Worm (Caenorhabditis elegans): ENCODE measurements around the gene mrpl-53.

mrpl-53 gene

ce11 chrII:9619402-9619862 lies 22.0 kb downstream of the mrpl-53 start (continued):
- no peak for TF ChIP-seq ztf-4 (tag; optimal IDR thresholded peaks at IDR 0.05)
- no peak for TF ChIP-seq ceh-82 (tag; optimal IDR thresholded peaks at IDR 0.05)
- no peak for TF ChIP-seq sem-4 (tag; optimal IDR thresholded peaks at IDR 0.05)
- TF ChIP-seq blmp-1 (tag; optimal IDR thresholded peaks at IDR 0.05; ENCODE audit: insufficient read depth): peak; percentile 13
- peak; percentile 73 for TF ChIP-seq sma-3 (GFP tag; optimal IDR thresholded peaks at IDR 0.05)
- TF ChIP-seq R02D3.7 (tag; optimal IDR thresholded peaks at IDR 0.05): no peak
- TF ChIP-seq aly-2 (tag; optimal IDR thresholded peaks at IDR 0.05): no peak
- no peak for TF ChIP-seq Y55F3AM.14 (GFP tag; optimal IDR thresholded peaks at IDR 0.05)
- TF ChIP-seq mbf-1 (tag; optimal IDR thresholded peaks at IDR 0.05): no peak
- no peak for TF ChIP-seq unc-55 (GFP tag; optimal IDR thresholded peaks at IDR 0.05)
- TF ChIP-seq nhr-10 (tag; optimal IDR thresholded peaks at IDR 0.05): no peak
- TF ChIP-seq fos-1 (tag; optimal IDR thresholded peaks at IDR 0.05): peak; percentile 95
- TF ChIP-seq C34F6.9 (tag; optimal IDR thresholded peaks at IDR 0.05): peak; percentile 41
- TF ChIP-seq sma-9 (GFP tag; optimal IDR thresholded peaks at IDR 0.05): peak; percentile 39
- no peak for TF ChIP-seq sma-9 (tag; optimal IDR thresholded peaks at IDR 0.05)
- no peak for TF ChIP-seq gmeb-1 (tag; optimal IDR thresholded peaks at IDR 0.05)
- no peak for TF ChIP-seq unc-39 (tag; optimal IDR thresholded peaks at IDR 0.05)
- TF ChIP-seq alr-1 (tag; optimal IDR thresholded peaks at IDR 0.05): no peak
- peak; percentile 45 for TF ChIP-seq crh-2 (tag; optimal IDR thresholded peaks at IDR 0.05)
- no peak for TF ChIP-seq dmd-4 (tag; optimal IDR thresholded peaks at IDR 0.05)
- peak; percentile 19 for TF ChIP-seq ama-1 (optimal IDR thresholded peaks at IDR 0.05)
- no peak for TF ChIP-seq nhr-23 (tag; optimal IDR thresholded peaks at IDR 0.05)

- no peak for TF ChIP-seq elt-3 (tag; optimal IDR thresholded peaks at IDR 0.05)
- no peak for TF ChIP-seq sma-3 (GFP tag; optimal IDR thresholded peaks at IDR 0.05)
- no peak for TF ChIP-seq lin-11 (tag; optimal IDR thresholded peaks at IDR 0.05)
- no peak for TF ChIP-seq egl-27 (tag; optimal IDR thresholded peaks at IDR 0.05)
- TF ChIP-seq fos-1 (tag; optimal IDR thresholded peaks at IDR 0.05): peak; percentile 45
- peak; percentile 33 for TF ChIP-seq ama-1 (optimal IDR thresholded peaks at IDR 0.05)
- TF ChIP-seq F13H6.1 (tag; optimal IDR thresholded peaks at IDR 0.05): peak; percentile 13
- no peak for TF ChIP-seq lsy-2 (tag; optimal IDR thresholded peaks at IDR 0.05)
- TF ChIP-seq C34F6.9 (tag; optimal IDR thresholded peaks at IDR 0.05): no peak
- TF ChIP-seq mdl-1 (tag; optimal IDR thresholded peaks at IDR 0.05): no peak
- no peak for TF ChIP-seq elt-1 (tag; optimal IDR thresholded peaks at IDR 0.05)
- no peak for TF ChIP-seq alr-1 (tag; optimal IDR thresholded peaks at IDR 0.05)
- no peak for TF ChIP-seq R02D3.7 (tag; optimal IDR thresholded peaks at IDR 0.05)
- no peak for TF ChIP-seq mbf-1 (tag; optimal IDR thresholded peaks at IDR 0.05)
- no peak for TF ChIP-seq unc-55 (GFP tag; optimal IDR thresholded peaks at IDR 0.05)
- no peak for TF ChIP-seq nhr-23 (tag; optimal IDR thresholded peaks at IDR 0.05)
- no peak for TF ChIP-seq sem-4 (tag; optimal IDR thresholded peaks at IDR 0.05)
- TF ChIP-seq lin-13 (GFP tag; optimal IDR thresholded peaks at IDR 0.05): no peak
- no peak for TF ChIP-seq unc-39 (tag; optimal IDR thresholded peaks at IDR 0.05)
Observed at ce11 chrII:9619995-9620535, 22.6 kb downstream of the mrpl-53 start.

DNA sequence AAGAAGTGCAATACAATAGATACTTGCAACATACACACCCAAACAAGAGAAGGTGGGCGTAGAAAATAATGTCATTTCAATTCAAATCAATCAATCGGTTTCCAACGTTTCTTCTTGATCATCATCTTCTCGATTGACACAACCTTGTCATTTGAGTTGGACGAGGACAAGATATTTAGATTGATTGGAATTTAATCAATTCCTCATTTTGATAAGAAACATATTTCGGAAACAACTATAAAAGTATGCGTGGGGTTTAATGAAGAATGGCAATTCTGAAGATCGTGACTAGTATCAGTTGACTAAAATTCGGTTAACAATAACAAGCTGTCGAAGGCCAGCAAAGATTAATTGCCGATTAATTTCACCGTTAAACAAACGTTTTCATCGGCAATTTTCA lies 23.2 kb downstream of the mrpl-53 start:
- peak; percentile 4 for TF ChIP-seq blmp-1 (tag; optimal IDR thresholded peaks at IDR 0.05; ENCODE audit: insufficient read depth)
- TF ChIP-seq nhr-6 (tag; optimal IDR thresholded peaks at IDR 0.05): peak; percentile 29
- TF ChIP-seq Y55F3AM.14 (GFP tag; optimal IDR thresholded peaks at IDR 0.05): no peak
- peak; percentile 1 for TF ChIP-seq sma-3 (GFP tag; optimal IDR thresholded peaks at IDR 0.05)
- TF ChIP-seq nhr-25 (tag; optimal IDR thresholded peaks at IDR 0.05): peak; percentile 59
- no peak for TF ChIP-seq R02D3.7 (tag; optimal IDR thresholded peaks at IDR 0.05)
- TF ChIP-seq sma-9 (GFP tag; optimal IDR thresholded peaks at IDR 0.05): peak; percentile 15
- TF ChIP-seq sma-9 (tag; optimal IDR thresholded peaks at IDR 0.05): no peak

DNA sequence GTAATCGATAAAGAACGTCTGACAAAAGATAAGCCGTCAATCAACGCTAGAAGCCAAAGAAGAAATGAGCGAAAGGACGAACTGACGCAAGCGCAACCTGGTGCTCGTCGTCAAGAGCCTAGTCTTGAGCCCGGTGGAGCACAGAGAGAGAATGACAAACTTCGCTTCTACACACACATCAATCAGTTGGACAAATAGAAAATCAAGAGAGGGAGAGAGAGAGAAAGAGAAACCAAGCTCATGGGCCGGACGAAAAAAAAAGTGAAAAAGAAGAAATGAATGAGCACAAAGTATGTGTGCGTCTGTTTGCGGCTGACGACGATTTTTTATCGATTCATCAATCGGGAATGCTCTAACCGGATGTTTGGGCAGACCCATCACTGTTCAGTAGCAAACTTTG lies 23.7 kb downstream of the mrpl-53 start:
- no peak for TF ChIP-seq ZK546.5 (tag; optimal IDR thresholded peaks at IDR 0.05)
- no peak for TF ChIP-seq R02D3.7 (tag; optimal IDR thresholded peaks at IDR 0.05)
- TF ChIP-seq unc-55 (GFP tag; optimal IDR thresholded peaks at IDR 0.05): peak; percentile 1
- no peak for TF ChIP-seq lin-13 (GFP tag; optimal IDR thresholded peaks at IDR 0.05)
- TF ChIP-seq gmeb-1 (tag; optimal IDR thresholded peaks at IDR 0.05): no peak
- TF ChIP-seq unc-39 (tag; optimal IDR thresholded peaks at IDR 0.05): no peak
- TF ChIP-seq nhr-129 (tag; optimal IDR thresholded peaks at IDR 0.05): peak; percentile 43
- no peak for TF ChIP-seq elt-3 (tag; optimal IDR thresholded peaks at IDR 0.05)
- peak; percentile 50 for TF ChIP-seq sma-9 (GFP tag; optimal IDR thresholded peaks at IDR 0.05)
- no peak for TF ChIP-seq sma-9 (tag; optimal IDR thresholded peaks at IDR 0.05)
- no peak for TF ChIP-seq ztf-11 (tag; optimal IDR thresholded peaks at IDR 0.05)
- TF ChIP-seq lin-11 (tag; optimal IDR thresholded peaks at IDR 0.05): no peak
- no peak for TF ChIP-seq ceh-82 (tag; optimal IDR thresholded peaks at IDR 0.05)
- TF ChIP-seq ama-1 (optimal IDR thresholded peaks at IDR 0.05): no peak
- TF ChIP-seq F13H6.1 (tag; optimal IDR thresholded peaks at IDR 0.05): peak; percentile 70
- no peak for TF ChIP-seq ztf-1 (GFP tag; conservative IDR thresholded peaks at IDR 0.05)
- TF ChIP-seq nhr-10 (tag; optimal IDR thresholded peaks at IDR 0.05): no peak
- no peak for TF ChIP-seq nhr-6 (tag; optimal IDR thresholded peaks at IDR 0.05)
- TF ChIP-seq peb-1 (tag; optimal IDR thresholded peaks at IDR 0.05): no peak
- TF ChIP-seq elt-1 (tag; optimal IDR thresholded peaks at IDR 0.05): no peak
- peak in 1 of 2 experiments; percentile 24 for TF ChIP-seq lsy-2 (tag; optimal IDR thresholded peaks at IDR 0.05)
- no peak for TF ChIP-seq ceh-16 (tag; optimal IDR thresholded peaks at IDR 0.05)
- TF ChIP-seq nhr-237 (tag; optimal IDR thresholded peaks at IDR 0.05): no peak
- no peak for TF ChIP-seq sma-3 (GFP tag; optimal IDR thresholded peaks at IDR 0.05)
- peak; percentile 61 for TF ChIP-seq C34F6.9 (tag; optimal IDR thresholded peaks at IDR 0.05)
- no peak for TF ChIP-seq egl-27 (tag; optimal IDR thresholded peaks at IDR 0.05)
